Fruit fly (Drosophila melanogaster) whole organism, embryonic: ENCODE data around the gene CG7656.

ENCODE experiments used
- CG10654 ChIP-seq: fragments of 200-800 bp; sonication (Bioruptor generic); optimal IDR thresholded peaks from 2 replicates; lab custom pipeline; 2016; ENCODE audit warnings: missing biosample characterization, missing genetic modification characterization
- CG11695 ChIP-seq: fragments of 200-800 bp; sonication (Bioruptor generic); IDR thresholded peaks from 3 replicates; pipeline ENCODE4 v1.3.6; 2022; ENCODE audit warnings: missing biosample characterization, missing genetic modification characterization
- CG15269 ChIP-seq: fragments of 200-800 bp; sonication (Bioruptor generic); optimal IDR thresholded peaks from 2 replicates; lab custom pipeline; 2018; ENCODE audit warnings: missing biosample characterization, mild to moderate bottlenecking, missing genetic modification characterization, moderate library complexity
- CG17361 ChIP-seq: fragments of 200-800 bp; sonication (Bioruptor generic); IDR thresholded peaks from 3 replicates; pipeline ENCODE4 v1.3.6; 2022; ENCODE audit warnings: missing biosample characterization, missing genetic modification characterization
- CG18011 ChIP-seq: fragments of 200-800 bp; sonication (Bioruptor generic); optimal IDR thresholded peaks from 2 replicates; lab custom pipeline; 2017; ENCODE audit warnings: missing biosample characterization, missing genetic modification characterization, mild to moderate bottlenecking, moderate library complexity, missing genotype
- CG5180 ChIP-seq: fragments of 200-800 bp; sonication (Bioruptor generic); optimal IDR thresholded peaks from 3 replicates; lab custom pipeline; 2017; ENCODE audit warnings: missing biosample characterization, missing genetic modification characterization, mild to moderate bottlenecking, moderate library complexity, missing genetic modification reagents
- Gug ChIP-seq: fragments of 200-800 bp; sonication (Bioruptor generic); IDR thresholded peaks from 4 replicates; pipeline ENCODE4 v1.3.6; 2022; ENCODE audit warnings: missing biosample characterization, missing genetic modification characterization
- abd-A ChIP-seq: fragments of 200-800 bp; sonication (Bioruptor generic); optimal IDR thresholded peaks from 3 replicates; lab custom pipeline; 2019; ENCODE audit warnings: missing biosample characterization, mild to moderate bottlenecking, missing genetic modification characterization, moderate library complexity
- br ChIP-seq: fragments of >200 bp; optimal IDR thresholded peaks from 2 replicates; lab custom pipeline; 2017
- dmrt11E ChIP-seq: fragments of 200-800 bp; sonication (Bioruptor generic); optimal IDR thresholded peaks from 3 replicates; lab custom pipeline; 2018; ENCODE audit warnings: missing biosample characterization, mild to moderate bottlenecking, missing genetic modification characterization, moderate library complexity
- en ChIP-seq: fragments of 200-800 bp; sonication (Bioruptor generic); optimal IDR thresholded peaks from 2 replicates; lab custom pipeline; 2016; ENCODE audit warnings: missing biosample characterization, missing genetic modification characterization
- luna ChIP-seq: fragments of 200-800 bp; sonication (Bioruptor generic); optimal IDR thresholded peaks from 2 replicates; lab custom pipeline; 2016; ENCODE audit warnings: missing biosample characterization, missing genetic modification characterization
- toy ChIP-seq: fragments of 200-800 bp; sonication (Bioruptor generic); IDR thresholded peaks from 2 replicates; pipeline ENCODE4 v1.3.6; 2022; ENCODE audit warnings: missing biosample characterization, missing genetic modification characterization
- vnd ChIP-seq: fragments of 200-800 bp; sonication (Bioruptor generic); IDR thresholded peaks from 3 replicates; pipeline ENCODE4 v1.3.6; 2022; ENCODE audit warnings: missing biosample characterization, missing genetic modification characterization; ENCODE audit not compliant: partially characterized antibody

- TF ChIP-seq abd-A: no peak
- TF ChIP-seq Gug (GFP tag; lab: Robert Waterston, UW): no peak
- TF ChIP-seq br: no peak
- no peak for TF ChIP-seq CG18011 (GFP tag; lab: Kevin White, UChicago)
- TF ChIP-seq luna (GFP tag; lab: Kevin White, UChicago): no peak
- no peak for TF ChIP-seq CG15269 (tag; lab: Kevin White, UChicago)
- no peak for TF ChIP-seq en (GFP tag; lab: Kevin White, UChicago)
- TF ChIP-seq dmrt11E (tag; lab: Kevin White, UChicago): no peak
- TF ChIP-seq CG5180: no peak
- TF ChIP-seq CG17361 (GFP tag; lab: Robert Waterston, UW): no peak
- TF ChIP-seq CG11695: no peak
- no peak for TF ChIP-seq vnd (GFP tag; lab: Robert Waterston, UW)
- no peak for TF ChIP-seq toy (GFP tag; lab: Robert Waterston, UW)
- no peak for TF ChIP-seq CG10654
Measured at dm6 chr3L:15562727-15563057, 25.3 kb downstream of the CG7656 start.
